Fruit fly (Drosophila melanogaster): ENCODE results near the gene CG2656.
A peak's percentile ranks its signal among the peaks of the same experiment; 100 is the strongest.

The CG2656 gene

dm6 chr3R:7144245-7144904, at the start of gene CG2656, which contains the start of gene CG14610 (continued):
- peak; percentile 89 for TF ChIP-seq her (GFP tag; optimal IDR thresholded peaks at IDR 0.05)
- peak; percentile 54 for TF ChIP-seq NK7.1 (GFP tag; optimal IDR thresholded peaks at IDR 0.05)
- peak; percentile 54 for TF ChIP-seq cato (GFP tag; optimal IDR thresholded peaks at IDR 0.05; ENCODE audit: borderline replicate concordance)
- peak; percentile 75 for TF ChIP-seq ERR (GFP tag; optimal IDR thresholded peaks at IDR 0.05)
- TF ChIP-seq ken (GFP tag; IDR thresholded peaks at IDR 0.05) = peak; percentile 84
- TF ChIP-seq stc (GFP tag; IDR thresholded peaks at IDR 0.05) = peak; percentile 16; the same call in 1 of the 2 replicates
- TF ChIP-seq en (GFP tag; optimal IDR thresholded peaks at IDR 0.05) = peak; percentile 59
- TF ChIP-seq zfh2 (GFP tag; optimal IDR thresholded peaks at IDR 0.05) = peak; percentile 86
- TF ChIP-seq Opbp (GFP tag; IDR thresholded peaks at IDR 0.05; ENCODE audit: partially characterized antibody) = peak; percentile 56; the same call in 2 of the 3 replicates
- TF ChIP-seq eyg (GFP tag; optimal IDR thresholded peaks at IDR 0.05) = peak; percentile 48
- no peak for TF ChIP-seq dmrt99B (tag; optimal IDR thresholded peaks at IDR 0.05)
- TF ChIP-seq CG30431 (GFP tag; optimal IDR thresholded peaks at IDR 0.05) = peak; percentile 43
- peak; percentile 77 for TF ChIP-seq pb (GFP tag; optimal IDR thresholded peaks at IDR 0.05)
- TF ChIP-seq ssp (GFP tag; IDR thresholded peaks at IDR 0.05) = no peak
- no peak for TF ChIP-seq CG2875 (GFP tag; optimal IDR thresholded peaks at IDR 0.05)
- no peak for TF ChIP-seq CG17568 (GFP tag; optimal IDR thresholded peaks at IDR 0.05)
- peak; percentile 84 for TF ChIP-seq Bdp1 (GFP tag; optimal IDR thresholded peaks at IDR 0.05)
- no peak for TF ChIP-seq ase (GFP tag; IDR thresholded peaks at IDR 0.05)
- TF ChIP-seq CG15514 (GFP tag; optimal IDR thresholded peaks at IDR 0.05) = peak; percentile 82
- no peak for TF ChIP-seq bowl (GFP tag; IDR thresholded peaks at IDR 0.05)
- TF ChIP-seq Mes4 (GFP tag; optimal IDR thresholded peaks at IDR 0.05) = peak; percentile 67
- TF ChIP-seq CG10209 (GFP tag; optimal IDR thresholded peaks at IDR 0.05) = peak; percentile 60
- peak; percentile 68 for TF ChIP-seq CG13123 (GFP tag; optimal IDR thresholded peaks at IDR 0.05)
- TF ChIP-seq CG8290 (GFP tag; optimal IDR thresholded peaks at IDR 0.05) = peak; percentile 62
- TF ChIP-seq CG8290 (tag; optimal IDR thresholded peaks at IDR 0.05) = peak in 1 of 2 experiments; percentile 93
- peak; percentile 87 for TF ChIP-seq maf-S (GFP tag; optimal IDR thresholded peaks at IDR 0.05)
- TF ChIP-seq dpn (GFP tag; optimal IDR thresholded peaks at IDR 0.05) = peak; percentile 83 to 90
- TF ChIP-seq Drgx (GFP tag; IDR thresholded peaks at IDR 0.05) = peak; percentile 19; the same call in 1 of the 2 replicates
- TF ChIP-seq mld (GFP tag; IDR thresholded peaks at IDR 0.05; ENCODE audit: partially characterized antibody) = 0 out of 3 replicates have a peak, but pooled peaks have one; percentile 52
- peak; percentile 16 for TF ChIP-seq CG3995 (GFP tag; optimal IDR thresholded peaks at IDR 0.05)
- peak; percentile 34; the same call in 1 of the 2 replicates for TF ChIP-seq CG10959 (GFP tag; IDR thresholded peaks at IDR 0.05)
- peak; percentile 88 for TF ChIP-seq zfh1 (GFP tag; IDR thresholded peaks at IDR 0.05)
- TF ChIP-seq CG4282 (GFP tag; optimal IDR thresholded peaks at IDR 0.05) = peak; percentile 76
- TF ChIP-seq CG2129 (GFP tag; IDR thresholded peaks at IDR 0.05; ENCODE audit: partially characterized antibody) = no peak
- peak; percentile 42 for TF ChIP-seq CG8924 (tag; optimal IDR thresholded peaks at IDR 0.05)
- TF ChIP-seq CG6854 (GFP tag; optimal IDR thresholded peaks at IDR 0.05) = no peak
- no peak for TF ChIP-seq slou (GFP tag; optimal IDR thresholded peaks at IDR 0.05)
- peak; percentile 94 for TF ChIP-seq MBD-R2 (GFP tag; IDR thresholded peaks at IDR 0.05)
- peak; percentile 70 for TF ChIP-seq gem (tag; optimal IDR thresholded peaks at IDR 0.05)
- no peak; the same call in 1 of the 2 replicates for TF ChIP-seq CG14441 (GFP tag; IDR thresholded peaks at IDR 0.05)
- TF ChIP-seq so (GFP tag; IDR thresholded peaks at IDR 0.05) = no peak
- peak; percentile 28; the same call in 2 of the 3 replicates for TF ChIP-seq CG34224 (GFP tag; IDR thresholded peaks at IDR 0.05; ENCODE audit: partially characterized antibody)
- peak; percentile 89 for TF ChIP-seq ind (GFP tag; optimal IDR thresholded peaks at IDR 0.05)
- peak; percentile 44 for TF ChIP-seq CG3838 (GFP tag; optimal IDR thresholded peaks at IDR 0.05)
- peak; percentile 73 for TF ChIP-seq CG12391 (tag; optimal IDR thresholded peaks at IDR 0.05)
- no peak for TF ChIP-seq CG11560 (tag; IDR thresholded peaks at IDR 0.05)
- no peak for TF ChIP-seq CG14965 (GFP tag; optimal IDR thresholded peaks at IDR 0.05; ENCODE audit: borderline replicate concordance)
- TF ChIP-seq Chrac-16 (GFP tag; optimal IDR thresholded peaks at IDR 0.05) = peak; percentile 89
- TF ChIP-seq stwl (tag; optimal IDR thresholded peaks at IDR 0.05) = peak; percentile 90
- TF ChIP-seq BEAF-32 (GFP tag; optimal IDR thresholded peaks at IDR 0.05) = peak; percentile 67
